Worm (Caenorhabditis elegans) whole organism, L1 larva: ENCODE data around the gene rike-1.

Experiments
- ama-1 ChIP-seq: fragments of 150-350 bp; optimal IDR thresholded peaks from 2 replicates; lab custom pipeline; 2014
- blmp-1 ChIP-seq: fragments of 150-350 bp; optimal IDR thresholded peaks from 2 replicates; lab custom pipeline; 2014; ENCODE audit warnings: missing biosample characterization, missing genetic modification characterization
- ceh-82 ChIP-seq, 3 experiments: fragments of 150-350 bp in 1 of 3; sonication (generic microtip) in 2 of 3; optimal IDR thresholded peaks; 2 replicates each; lab custom pipeline; 2014 to 2017; ENCODE audit warnings: missing biosample characterization in 3 of 3, missing genetic modification characterization in 3 of 3
- ceh-90 ChIP-seq: sonication (generic microtip); optimal IDR thresholded peaks from 2 replicates; lab custom pipeline; 2016; ENCODE audit warnings: missing genetic modification characterization, missing compliant biosample characterization
- hpl-2 ChIP-seq: fragments of 150-350 bp; optimal IDR thresholded peaks from 2 replicates; lab custom pipeline; 2014; ENCODE audit warnings: missing biosample characterization, missing genetic modification reagents, missing genetic modification characterization
- lin-13 ChIP-seq: fragments of 150-350 bp; optimal IDR thresholded peaks from 2 replicates; lab custom pipeline; 2014; ENCODE audit warnings: missing biosample characterization, missing genetic modification reagents, missing genetic modification characterization
- lin-35 ChIP-seq, 2 experiments: fragments of 150-350 bp; optimal IDR thresholded peaks; 2 replicates each; lab custom pipeline; 2014; ENCODE audit warnings: missing biosample characterization in 2 of 2, missing genetic modification characterization in 2 of 2, missing genetic modification reagents in 2 of 2
- nhr-237 ChIP-seq: fragments of 150-350 bp; optimal IDR thresholded peaks from 2 replicates; lab custom pipeline; 2014; ENCODE audit warnings: missing biosample characterization, missing genetic modification characterization
- snpc-4 ChIP-seq: fragments of 150-350 bp; optimal IDR thresholded peaks from 2 replicates; lab custom pipeline; 2014; ENCODE audit warnings: missing biosample characterization, missing genetic modification characterization
- unc-130 ChIP-seq: fragments of 150-350 bp; optimal IDR thresholded peaks from 2 replicates; lab custom pipeline; 2017; ENCODE audit warnings: missing biosample characterization, missing genetic modification characterization, inconsistent platforms
- unc-86 ChIP-seq: sonication (generic microtip); optimal IDR thresholded peaks from 2 replicates; lab custom pipeline; 2016; ENCODE audit warnings: missing genetic modification characterization, missing compliant biosample characterization
- zag-1 ChIP-seq: fragments of 150-350 bp; optimal IDR thresholded peaks from 2 replicates; lab custom pipeline; 2014; ENCODE audit warnings: missing biosample characterization, missing genetic modification characterization
- ztf-4 ChIP-seq: fragments of 150-350 bp; optimal IDR thresholded peaks from 2 replicates; lab custom pipeline; 2014; ENCODE audit warnings: missing biosample characterization, missing genetic modification characterization

ce11 chrV:14559312-14559711, 13.6 kb upstream of the rike-1 start, which contains the start of gene srt-32:
- no peak for TF ChIP-seq ceh-82 (tag; optimal IDR thresholded peaks at IDR 0.05; lab: Kevin White, UChicago)
- no peak for TF ChIP-seq unc-86 (tag; lab: Kevin White, UChicago)
- TF ChIP-seq nhr-237 (tag; lab: Kevin White, UChicago): no peak
- no peak for TF ChIP-seq snpc-4 (tag; lab: Kevin White, UChicago)
- no peak for TF ChIP-seq blmp-1
- no peak for TF ChIP-seq ceh-90 (tag; lab: Kevin White, UChicago)
- TF ChIP-seq zag-1 (tag; lab: Kevin White, UChicago): no peak
- no peak for TF ChIP-seq lin-13
- no peak for TF ChIP-seq ztf-4 (tag; lab: Kevin White, UChicago)
- no peak for TF ChIP-seq ama-1 (lab: Kevin White, UChicago)
- no peak for TF ChIP-seq hpl-2 (GFP tag; lab: Kevin White, UChicago)
- TF ChIP-seq unc-130 (tag; lab: Kevin White, UChicago): no peak
- no peak for TF ChIP-seq lin-35 (GFP tag; optimal IDR thresholded peaks at IDR 0.05; lab: Kevin White, UChicago)
